Fruit fly (Drosophila melanogaster) whole organism, embryonic: Measurements from ENCODE around the gene CG9673.

ENCODE experiments used
- CG10462 ChIP-seq: fragments of 200-800 bp; sonication (Bioruptor generic); optimal IDR thresholded peaks from 2 replicates; lab custom pipeline; 2016; ENCODE audit warnings: missing biosample characterization, missing genetic modification characterization
- CG30403 ChIP-seq: fragments of 200-800 bp; sonication (Bioruptor generic); optimal IDR thresholded peaks from 3 replicates; lab custom pipeline; 2016; ENCODE audit warnings: missing biosample characterization, missing genetic modification characterization
- CG34376 ChIP-seq: fragments of 200-800 bp; sonication (Bioruptor generic); optimal IDR thresholded peaks from 2 replicates; lab custom pipeline; 2018; ENCODE audit warnings: missing biosample characterization, mild to moderate bottlenecking, missing genetic modification characterization
- HLH3B ChIP-seq: fragments of 200-800 bp; sonication (Bioruptor generic); IDR thresholded peaks from 2 replicates; pipeline ENCODE4 v1.3.6; 2022; ENCODE audit warnings: missing biosample characterization, missing genetic modification characterization
- Hsf ChIP-seq: fragments of 200-800 bp; sonication (Bioruptor generic); optimal IDR thresholded peaks from 3 replicates; lab custom pipeline; 2016; ENCODE audit warnings: missing biosample characterization, missing genetic modification characterization
- NFAT ChIP-seq: fragments of 200-800 bp; sonication (Bioruptor generic); IDR thresholded peaks from 2 replicates; pipeline ENCODE4 v1.3.6; 2022; ENCODE audit warnings: missing biosample characterization, missing genetic modification characterization
- bab2 ChIP-seq: fragments of 200-800 bp; sonication (Bioruptor generic); optimal IDR thresholded peaks from 2 replicates; lab custom pipeline; 2016; ENCODE audit warnings: missing biosample characterization, missing genetic modification characterization
- crp ChIP-seq, 2 experiments: fragments of 200-800 bp; sonication (Bioruptor generic); optimal IDR thresholded peaks; 2 replicates in 1 of 2; 3 replicates in 1 of 2; lab custom pipeline; 2017; ENCODE audit warnings: missing biosample characterization in 2 of 2, missing genetic modification characterization in 2 of 2, mild to moderate bottlenecking in 1 of 2, moderate library complexity in 1 of 2
- en ChIP-seq: fragments of 200-800 bp; sonication (Bioruptor generic); optimal IDR thresholded peaks from 2 replicates; lab custom pipeline; 2016; ENCODE audit warnings: missing biosample characterization, missing genetic modification characterization
- fu2 ChIP-seq: fragments of 200-800 bp; sonication (Bioruptor generic); optimal IDR thresholded peaks from 2 replicates; lab custom pipeline; 2016; ENCODE audit warnings: missing biosample characterization, missing genetic modification characterization
- mirr ChIP-seq: fragments of 200-800 bp; sonication (Bioruptor generic); optimal IDR thresholded peaks from 3 replicates; lab custom pipeline; 2018; ENCODE audit warnings: missing biosample characterization, mild to moderate bottlenecking, missing genetic modification characterization
- nom ChIP-seq: fragments of 200-800 bp; sonication (Bioruptor generic); optimal IDR thresholded peaks from 2 replicates; lab custom pipeline; 2017; ENCODE audit warnings: missing biosample characterization, missing genetic modification characterization, mild to moderate bottlenecking, moderate library complexity, missing genetic modification reagents

DNA sequence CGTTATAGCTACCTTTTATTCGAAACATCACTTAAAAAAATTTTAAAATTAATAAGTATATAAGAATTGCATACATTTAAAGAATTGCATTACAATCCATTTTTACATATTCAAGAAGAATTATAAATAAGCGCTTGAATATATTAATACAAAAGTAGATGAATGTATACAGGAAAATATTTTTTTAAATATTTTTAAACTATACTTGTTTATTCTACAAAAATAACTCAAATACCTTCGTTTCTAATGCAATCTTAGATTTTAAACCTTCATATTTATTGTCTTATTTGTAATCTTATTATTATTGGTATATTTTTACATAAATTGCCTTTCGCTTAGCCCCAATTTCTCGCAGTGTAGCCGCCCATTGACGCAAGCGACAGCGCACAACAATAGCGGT, 26.5 kb downstream of the CG9673 start:
- TF ChIP-seq Hsf (GFP tag; lab: Kevin White, UChicago) (no peak), NFAT (GFP tag; lab: Robert Waterston, UW) (no peak), CG10462 (GFP tag; lab: Kevin White, UChicago) (no peak), CG34376 (GFP tag; lab: Kevin White, UChicago) (no peak), fu2 (GFP tag; lab: Kevin White, UChicago) (no peak), HLH3B (no peak), crp (GFP tag; optimal IDR thresholded peaks at IDR 0.05; lab: Kevin White, UChicago) (no peak), CG30403 (GFP tag; lab: Kevin White, UChicago) (no peak), bab2 (no peak), mirr (GFP tag; lab: Kevin White, UChicago) (no peak), nom (GFP tag; lab: Kevin White, UChicago) (no peak), en (GFP tag; lab: Kevin White, UChicago) (no peak)
